Worm (Caenorhabditis elegans): ENCODE measurements around the gene T27F7.12.

Gene T27F7.12

DNA sequence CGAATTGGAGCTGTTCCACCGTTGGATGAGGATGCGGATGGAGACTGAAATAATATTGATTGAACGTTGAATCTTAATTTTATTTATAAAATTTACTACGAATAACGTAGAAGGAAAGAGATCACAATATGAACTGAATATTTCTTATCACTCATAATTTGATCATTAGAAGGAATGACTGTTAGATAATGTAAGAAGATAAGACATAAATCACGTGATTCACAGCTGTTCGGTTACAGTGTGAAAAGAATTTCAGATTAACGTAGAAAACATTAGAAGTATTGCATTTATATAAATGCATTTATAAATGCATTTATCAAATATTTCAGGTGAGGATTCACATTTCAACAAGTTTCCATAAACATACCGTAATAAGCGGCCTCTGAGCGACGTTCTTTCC, 47.1 kb upstream of the T27F7.12 start:
- TF ChIP-seq fos-1 (tag; optimal IDR thresholded peaks at IDR 0.05) (peak; percentile 75), lsy-2 (tag; optimal IDR thresholded peaks at IDR 0.05) (no peak), nhr-21 (tag; optimal IDR thresholded peaks at IDR 0.05) (no peak), gmeb-1 (tag; optimal IDR thresholded peaks at IDR 0.05) (peak; percentile 7), crh-2 (tag; optimal IDR thresholded peaks at IDR 0.05) (peak; percentile 19), lin-39 (tag; optimal IDR thresholded peaks at IDR 0.05) (no peak), sma-9 (GFP tag; optimal IDR thresholded peaks at IDR 0.05) (peak; percentile 40), sma-9 (tag; optimal IDR thresholded peaks at IDR 0.05) (no peak)

ce11 chrII:4943849-4944248, 46.1 kb upstream of the T27F7.12 start, which contains the start of gene mdt-4:
TSS of gene mdt-4 (minus strand) at chrII:4943949.
- no peak for TF ChIP-seq alr-1 (tag; optimal IDR thresholded peaks at IDR 0.05)
- TF ChIP-seq nhr-10 (tag; optimal IDR thresholded peaks at IDR 0.05) = no peak
- TF ChIP-seq unc-55 (GFP tag; optimal IDR thresholded peaks at IDR 0.05) = no peak
- TF ChIP-seq lsy-2 (tag; optimal IDR thresholded peaks at IDR 0.05) = no peak
- no peak for TF ChIP-seq elt-1 (tag; optimal IDR thresholded peaks at IDR 0.05)
- no peak for TF ChIP-seq dmd-4 (tag; optimal IDR thresholded peaks at IDR 0.05)
- no peak for TF ChIP-seq F13H6.1 (tag; optimal IDR thresholded peaks at IDR 0.05)
- TF ChIP-seq ztf-4 (tag; optimal IDR thresholded peaks at IDR 0.05) = no peak

DNA sequence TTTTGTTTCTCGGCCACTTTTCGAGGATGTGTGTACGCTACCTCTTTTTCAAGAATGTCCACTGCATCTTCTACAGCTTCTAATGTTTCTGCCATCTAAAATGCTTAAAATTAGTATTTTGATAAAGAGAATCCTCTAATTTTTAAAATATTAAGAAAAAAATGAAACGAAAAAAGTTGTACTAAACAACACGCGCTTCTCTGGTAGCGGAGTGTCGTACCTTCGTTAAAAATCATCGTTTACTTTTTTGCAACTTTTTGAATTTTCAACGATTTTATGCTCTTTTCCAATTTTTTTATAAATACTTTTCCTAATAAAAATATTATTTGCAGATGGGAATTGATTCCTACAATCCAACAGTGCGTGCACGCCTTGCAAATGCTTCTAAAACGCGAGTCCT, 44.2 kb upstream of the T27F7.12 start, which contains the start of the genes gldi-11 and ZK546.2:
Gene gldi-11, minus strand, starts transcription at position 95 of the 400 bp plus-strand sequence.
Gene ZK546.2, plus strand, starts transcription at position 333 of the 400 bp plus-strand sequence.
- peak; percentile 27 for TF ChIP-seq unc-55 (GFP tag; optimal IDR thresholded peaks at IDR 0.05)
- TF ChIP-seq C34F6.9 (tag; optimal IDR thresholded peaks at IDR 0.05) = peak; percentile 39
- peak in 1 of 2 experiments; percentile 29 for TF ChIP-seq lsy-2 (tag; optimal IDR thresholded peaks at IDR 0.05)
- TF ChIP-seq skn-1 (tag; optimal IDR thresholded peaks at IDR 0.05) = no peak
- peak; percentile 49 for TF ChIP-seq ama-1 (optimal IDR thresholded peaks at IDR 0.05)

ce11 chrII:4946775-4947174, 43.1 kb upstream of the T27F7.12 start:
- TF ChIP-seq sma-9 (GFP tag; optimal IDR thresholded peaks at IDR 0.05) = no peak
- TF ChIP-seq sma-9 (tag; optimal IDR thresholded peaks at IDR 0.05) = no peak
- TF ChIP-seq C34F6.9 (tag; optimal IDR thresholded peaks at IDR 0.05) = peak; percentile 19
- TF ChIP-seq lin-13 (GFP tag; optimal IDR thresholded peaks at IDR 0.05) = peak; percentile 42
- TF ChIP-seq lsy-2 (tag; optimal IDR thresholded peaks at IDR 0.05) = peak in 1 of 2 experiments; percentile 13
- TF ChIP-seq unc-55 (GFP tag; optimal IDR thresholded peaks at IDR 0.05) = peak; percentile 31
- no peak for TF ChIP-seq sma-3 (GFP tag; optimal IDR thresholded peaks at IDR 0.05)
- TF ChIP-seq crh-2 (tag; optimal IDR thresholded peaks at IDR 0.05) = peak; percentile 25
- no peak for TF ChIP-seq fos-1 (tag; optimal IDR thresholded peaks at IDR 0.05)
- peak; percentile 18 for TF ChIP-seq nhr-129 (tag; optimal IDR thresholded peaks at IDR 0.05)
- no peak for TF ChIP-seq zag-1 (tag; optimal IDR thresholded peaks at IDR 0.05)
- TF ChIP-seq ceh-82 (tag; optimal IDR thresholded peaks at IDR 0.05) = no peak
- no peak for TF ChIP-seq skn-1 (tag; optimal IDR thresholded peaks at IDR 0.05)
- TF ChIP-seq aly-2 (tag; optimal IDR thresholded peaks at IDR 0.05) = no peak

- no peak for TF ChIP-seq lin-13 (GFP tag; optimal IDR thresholded peaks at IDR 0.05)
- no peak for TF ChIP-seq nhr-21 (tag; optimal IDR thresholded peaks at IDR 0.05)
- TF ChIP-seq ceh-16 (tag; optimal IDR thresholded peaks at IDR 0.05) = no peak
- no peak for TF ChIP-seq F13H6.1 (tag; optimal IDR thresholded peaks at IDR 0.05)
- TF ChIP-seq sma-9 (GFP tag; optimal IDR thresholded peaks at IDR 0.05) = no peak
- no peak for TF ChIP-seq sma-9 (tag; optimal IDR thresholded peaks at IDR 0.05)
- TF ChIP-seq snpc-4 (tag; optimal IDR thresholded peaks at IDR 0.05) = no peak
- TF ChIP-seq unc-55 (GFP tag; optimal IDR thresholded peaks at IDR 0.05) = no peak
- TF ChIP-seq elt-3 (tag; optimal IDR thresholded peaks at IDR 0.05) = no peak
- TF ChIP-seq nhr-12 (tag; optimal IDR thresholded peaks at IDR 0.05) = no peak
- TF ChIP-seq elt-1 (tag; optimal IDR thresholded peaks at IDR 0.05) = no peak
- no peak for TF ChIP-seq gmeb-1 (tag; optimal IDR thresholded peaks at IDR 0.05)
These were observed 41.8 kb upstream of the T27F7.12 start for ce11 chrII:4948118-4948517.

DNA sequence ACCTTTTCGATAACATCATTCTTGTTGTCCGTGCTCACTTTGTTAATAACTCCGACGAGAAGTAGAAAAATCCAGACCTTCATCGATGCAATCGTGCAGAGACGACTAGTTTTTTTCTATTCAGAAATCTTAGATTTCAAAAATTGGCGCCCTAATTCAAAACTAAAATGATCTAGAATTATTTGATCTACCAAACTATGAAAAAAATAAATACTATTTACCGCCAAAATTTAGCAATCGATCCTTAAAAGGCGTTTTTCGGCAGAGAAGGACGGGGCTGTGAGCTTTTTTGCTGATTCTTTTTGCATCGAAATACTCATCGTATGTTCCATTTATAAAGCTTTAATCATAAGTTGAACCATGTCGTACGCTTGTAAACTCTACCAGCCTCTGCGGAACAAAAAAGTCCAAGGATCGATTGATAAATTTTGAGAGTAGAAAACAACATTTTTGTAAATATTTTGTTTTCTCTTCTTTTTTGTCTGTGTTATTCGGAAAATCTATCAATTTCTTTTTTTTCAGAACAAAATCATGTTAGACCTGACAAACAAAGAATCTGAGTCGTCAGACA, 40.4 kb upstream of the T27F7.12 start, which contains the start of the genes try-1 and zyg-12:
Gene try-1, minus strand, starts transcription at position 148 of the 571 bp plus-strand sequence.
Gene zyg-12, plus strand, starts transcription at position 521 of the 571 bp plus-strand sequence.
- TF ChIP-seq nhr-129 (tag; optimal IDR thresholded peaks at IDR 0.05) (no peak), unc-55 (GFP tag; optimal IDR thresholded peaks at IDR 0.05) (no peak), unc-62 (GFP tag; optimal IDR thresholded peaks at IDR 0.05) (no peak), ztf-4 (tag; optimal IDR thresholded peaks at IDR 0.05) (no peak)

Data from whole organism, L2 larva.